Fruit fly (Drosophila melanogaster) whole organism, prepupa: ENCODE data around the gene betaCOP.
A peak's percentile ranks its signal among the peaks of the same experiment; 100 is the strongest.

Experiments
- CG10669 ChIP-seq: fragments of 200-800 bp; sonication (Bioruptor generic); optimal IDR thresholded peaks from 3 replicates; lab custom pipeline; 2018; ENCODE audit warnings: missing biosample characterization, mild to moderate bottlenecking, missing genetic modification characterization, moderate library complexity
- CG15336 ChIP-seq: fragments of 200-800 bp; sonication (Bioruptor generic); IDR thresholded peaks from 2 replicates; pipeline ENCODE4 v1.3.6; 2022; ENCODE audit warnings: missing biosample characterization, missing genetic modification characterization
- CG1621 ChIP-seq: fragments of 200-800 bp; sonication (Bioruptor generic); optimal IDR thresholded peaks from 3 replicates; lab custom pipeline; 2018; ENCODE audit warnings: missing biosample characterization, mild to moderate bottlenecking, missing genetic modification characterization
- CG16779 ChIP-seq: fragments of 200-800 bp; sonication (Bioruptor generic); optimal IDR thresholded peaks from 3 replicates; lab custom pipeline; 2017; ENCODE audit warnings: missing biosample characterization, mild to moderate bottlenecking, missing genetic modification characterization
- CG31627 ChIP-seq: fragments of 200-800 bp; sonication (Bioruptor generic); optimal IDR thresholded peaks from 3 replicates; lab custom pipeline; 2016; ENCODE audit warnings: missing biosample characterization, missing genetic modification characterization
- CG34406 ChIP-seq: fragments of 200-800 bp; sonication (Bioruptor generic); optimal IDR thresholded peaks from 3 replicates; lab custom pipeline; 2016; ENCODE audit warnings: missing biosample characterization, missing genetic modification characterization
- CG3919 ChIP-seq: fragments of 200-800 bp; sonication (Bioruptor generic); optimal IDR thresholded peaks from 3 replicates; lab custom pipeline; 2016; ENCODE audit warnings: missing biosample characterization, missing genetic modification characterization
- CG4318 ChIP-seq: fragments of 200-800 bp; sonication (Bioruptor generic); optimal IDR thresholded peaks from 3 replicates; lab custom pipeline; 2017; ENCODE audit warnings: missing biosample characterization, mild to moderate bottlenecking, missing genetic modification characterization
- CG6276 ChIP-seq: fragments of 200-800 bp; sonication (Bioruptor generic); optimal IDR thresholded peaks from 2 replicates; lab custom pipeline; 2017; ENCODE audit warnings: missing biosample characterization, mild to moderate bottlenecking, missing genetic modification characterization
- CG6792 ChIP-seq: fragments of 200-800 bp; sonication (Bioruptor generic); optimal IDR thresholded peaks from 3 replicates; lab custom pipeline; 2016; ENCODE audit warnings: missing biosample characterization, missing genetic modification characterization
- CG7368 ChIP-seq: fragments of 200-800 bp; sonication (Bioruptor generic); optimal IDR thresholded peaks from 3 replicates; lab custom pipeline; 2016; ENCODE audit warnings: missing biosample characterization, missing genetic modification characterization
- CG8119 ChIP-seq: fragments of 200-800 bp; sonication (Bioruptor generic); IDR thresholded peaks from 3 replicates; pipeline ENCODE4 v1.3.6; 2022; ENCODE audit warnings: missing biosample characterization, missing genetic modification characterization
- CG8319 ChIP-seq: fragments of 200-800 bp; sonication (Bioruptor generic); optimal IDR thresholded peaks from 3 replicates; lab custom pipeline; 2016; ENCODE audit warnings: missing biosample characterization, missing genetic modification characterization
- Eip78C ChIP-seq: fragments of 200-800 bp; sonication (Bioruptor generic); peaks from one replicate; lab custom pipeline; 2016; ENCODE audit warnings: missing biosample characterization, missing genetic modification characterization
- Eip93F ChIP-seq: fragments of 200-800 bp; sonication (Bioruptor generic); optimal IDR thresholded peaks from 2 replicates; lab custom pipeline; 2016; ENCODE audit warnings: missing biosample characterization, mild to moderate bottlenecking, missing genetic modification characterization
- Hr38 ChIP-seq: sonication (Bioruptor generic); optimal IDR thresholded peaks from 2 replicates; lab custom pipeline; 2016; ENCODE audit warnings: missing biosample characterization, missing genetic modification characterization
- Lpt ChIP-seq: fragments of 200-800 bp; sonication (Bioruptor generic); optimal IDR thresholded peaks from 3 replicates; lab custom pipeline; 2016; ENCODE audit warnings: missing biosample characterization, missing genetic modification characterization
- Smox ChIP-seq: fragments of 200-800 bp; sonication (Bioruptor generic); optimal IDR thresholded peaks from 3 replicates; lab custom pipeline; 2016; ENCODE audit warnings: missing biosample characterization, missing genetic modification characterization
- Sox102F ChIP-seq: fragments of 200-800 bp; sonication (Bioruptor generic); optimal IDR thresholded peaks from 2 replicates; lab custom pipeline; 2016; ENCODE audit warnings: missing biosample characterization, mild to moderate bottlenecking, missing genetic modification characterization
- Sox14 ChIP-seq: fragments of 200-800 bp; sonication (Bioruptor generic); optimal IDR thresholded peaks from 3 replicates; lab custom pipeline; 2016; ENCODE audit warnings: missing biosample characterization, missing genetic modification characterization
- acj6 ChIP-seq: fragments of 200-800 bp; sonication (Bioruptor generic); optimal IDR thresholded peaks from 3 replicates; lab custom pipeline; 2016; ENCODE audit warnings: missing biosample characterization, missing genetic modification characterization
- eg ChIP-seq: fragments of 200-800 bp; sonication (Bioruptor generic); IDR thresholded peaks from 3 replicates; pipeline ENCODE4 v1.3.6; 2022; ENCODE audit warnings: missing biosample characterization, missing genetic modification characterization
- esn ChIP-seq: fragments of 200-800 bp; sonication (Bioruptor generic); optimal IDR thresholded peaks from 2 replicates; lab custom pipeline; 2016; ENCODE audit warnings: missing biosample characterization, mild to moderate bottlenecking, missing genetic modification characterization, moderate library complexity
- net ChIP-seq: fragments of 200-800 bp; sonication (Bioruptor generic); optimal IDR thresholded peaks from 3 replicates; lab custom pipeline; 2016; ENCODE audit warnings: missing biosample characterization, missing genetic modification characterization
- salr ChIP-seq, 2 experiments: fragments of 200-800 bp; sonication (Bioruptor generic); optimal IDR thresholded peaks; 3 replicates each; lab custom pipeline; 2016 to 2018; ENCODE audit warnings: missing biosample characterization in 2 of 2, missing genetic modification characterization in 2 of 2, mild to moderate bottlenecking in 1 of 2
- svp ChIP-seq: fragments of 200-800 bp; sonication (Bioruptor generic); peaks from one replicate; lab custom pipeline; 2016; ENCODE audit warnings: missing biosample characterization, missing genetic modification characterization
- topi ChIP-seq: fragments of 200-800 bp; sonication (Bioruptor generic); optimal IDR thresholded peaks from 3 replicates; lab custom pipeline; 2016; ENCODE audit warnings: missing biosample characterization, missing genetic modification characterization
- vri ChIP-seq: fragments of 200-800 bp; sonication (Bioruptor generic); optimal IDR thresholded peaks from 3 replicates; lab custom pipeline; 2016; ENCODE audit warnings: missing biosample characterization, mild to moderate bottlenecking, missing genetic modification characterization

The betaCOP gene

dm6 chrX:18404632-18405238 is 19.7 kb upstream of the betaCOP start (continued):
- TF ChIP-seq Eip93F (no peak), CG8319 (GFP tag; lab: Kevin White, UChicago) (no peak), net (GFP tag; lab: Kevin White, UChicago) (no peak), CG8119 (peak; percentile 14; the same call in 1 of the 3 replicates), CG7368 (GFP tag; lab: Kevin White, UChicago) (no peak), Sox14 (GFP tag; lab: Kevin White, UChicago) (no peak), CG3919 (GFP tag; lab: Kevin White, UChicago) (no peak), topi (GFP tag; lab: Kevin White, UChicago) (no peak), CG6792 (GFP tag; lab: Kevin White, UChicago) (no peak), esn (GFP tag; lab: Kevin White, UChicago) (no peak), CG1621 (no peak), salr (GFP tag; optimal IDR thresholded peaks at IDR 0.05; lab: Kevin White, UChicago) (no peak), CG15336 (GFP tag; lab: Robert Waterston, UW) (peak; percentile 39), vri (GFP tag; lab: Kevin White, UChicago) (peak; percentile 88), Lpt (no peak), CG4318 (GFP tag; lab: Kevin White, UChicago) (peak; percentile 60)
- TF ChIP-seq, all 60 proteins: peak for 24

- TF ChIP-seq salr (GFP tag; optimal IDR thresholded peaks at IDR 0.05; lab: Kevin White, UChicago) (no peak), svp (peak; percentile 93), Hr38 (GFP tag; lab: Kevin White, UChicago) (no peak)
These were observed 19.1 kb upstream of the betaCOP start for dm6 chrX:18404150-18404631.

dm6 chrX:18402564-18402963 is 17.5 kb upstream of the betaCOP start:
- no peak for TF ChIP-seq Sox14 (GFP tag; lab: Kevin White, UChicago)
- TF ChIP-seq Smox (GFP tag; lab: Kevin White, UChicago), result no peak
- TF ChIP-seq CG4318 (GFP tag; lab: Kevin White, UChicago), result no peak
- TF ChIP-seq CG16779, result no peak
- TF ChIP-seq svp, result peak; percentile 95
- no peak for TF ChIP-seq Sox102F (GFP tag; lab: Kevin White, UChicago)

- TF ChIP-seq Smox (GFP tag; lab: Kevin White, UChicago) (no peak), CG31627 (GFP tag; lab: Kevin White, UChicago) (no peak), acj6 (GFP tag; lab: Kevin White, UChicago) (no peak), esn (GFP tag; lab: Kevin White, UChicago) (no peak), eg (no peak)
These were observed 14.9 kb upstream of the betaCOP start, which contains the start of gene CG34328 for dm6 chrX:18399965-18400364. Gene CG34328, minus strand, starts transcription at chrX:18400065.

- TF ChIP-seq eg (0 out of 3 replicates have a peak, but pooled peaks have one; percentile 15), svp (peak; percentile 94), CG34406 (GFP tag; lab: Kevin White, UChicago) (no peak)
These were observed 10.1 kb upstream of the betaCOP start for dm6 chrX:18395157-18395556.

dm6 chrX:18386784-18387183 is 1.7 kb upstream of the betaCOP start, which contains the start of gene Tsf1:
Gene Tsf1, plus strand, starts transcription at chrX:18387084.
- peak; percentile 57 for TF ChIP-seq Eip78C (GFP tag; lab: Kevin White, UChicago)
- TF ChIP-seq CG10669 (GFP tag; lab: Kevin White, UChicago), result no peak
- TF ChIP-seq, all 60 proteins: peak for 1

dm6 chrX:18385801-18386200 is 759 bp upstream of the betaCOP start:
- TF ChIP-seq svp, result peak; percentile 73
- TF ChIP-seq CG6276 (GFP tag; lab: Kevin White, UChicago), result no peak
